Fruit fly (Drosophila melanogaster): ENCODE results near the gene MESR3.

DNA sequence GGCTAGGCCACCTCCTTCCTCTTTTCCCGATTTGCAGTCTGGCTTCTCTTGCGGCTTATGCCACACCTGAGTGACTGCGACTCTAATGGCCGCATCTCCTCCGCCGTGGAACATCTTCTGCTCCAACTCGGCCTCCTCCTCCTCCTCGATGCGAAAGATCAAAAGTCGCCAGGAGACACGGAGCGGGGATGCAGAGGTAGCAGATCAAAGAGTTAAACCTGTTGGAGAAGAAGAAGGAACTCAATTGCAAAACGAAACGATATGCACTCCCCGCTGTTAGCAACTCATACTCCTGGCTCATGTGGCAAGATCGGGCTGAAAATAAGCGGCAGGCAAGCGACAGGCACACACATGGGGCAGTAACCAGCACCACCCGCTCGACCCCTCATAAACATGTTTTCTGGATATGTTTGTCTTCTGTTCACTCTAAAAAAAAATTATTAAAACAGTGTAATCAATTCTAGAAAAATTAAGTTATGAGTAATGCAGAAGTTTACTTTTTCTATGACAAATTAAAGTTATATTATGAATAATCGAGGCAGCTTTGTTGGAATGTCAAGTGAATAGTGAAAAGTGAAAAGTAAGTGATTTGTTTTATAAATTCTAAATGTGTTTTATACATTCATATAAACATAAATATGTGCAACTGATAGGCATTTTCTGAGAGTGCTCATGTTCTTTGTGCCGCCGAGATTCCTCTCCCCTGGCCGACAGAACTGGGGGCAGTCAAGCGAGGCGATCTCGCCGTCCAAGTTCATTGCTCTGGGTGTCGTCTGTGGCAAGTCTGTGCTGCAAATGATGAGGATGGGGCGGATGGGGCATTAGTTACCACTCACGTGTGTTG, 47.9 kb downstream of the MESR3 start:
- TF ChIP-seq CG8478 (optimal IDR thresholded peaks at IDR 0.05), result no peak
- no peak for TF ChIP-seq CTCF (optimal IDR thresholded peaks at IDR 0.05)

All from S2 (cell line).